Worm (Caenorhabditis elegans) whole organism, L1 larva: ENCODE data around the gene ZK622.1.

Experiments
- egl-27 ChIP-seq, 2 experiments: fragments of 150-350 bp in 1 of 2; sonication (generic microtip); optimal IDR thresholded peaks; 3 replicates each; lab custom pipeline; 2017 to 2018; ENCODE audit warnings: missing biosample characterization in 2 of 2, missing genetic modification characterization in 2 of 2, missing genetic modification reagents in 2 of 2
- elt-2 ChIP-seq: sonication (generic microtip); optimal IDR thresholded peaks from 2 replicates; lab custom pipeline; 2016; ENCODE audit warnings: missing genetic modification characterization, mild to moderate bottlenecking, inconsistent platforms, missing compliant biosample characterization, missing genetic modification reagents
- unc-62 ChIP-seq: fragments of 150-350 bp; optimal IDR thresholded peaks from 2 replicates; lab custom pipeline; 2014; ENCODE audit warnings: missing biosample characterization, missing genetic modification reagents, missing genetic modification characterization

DNA sequence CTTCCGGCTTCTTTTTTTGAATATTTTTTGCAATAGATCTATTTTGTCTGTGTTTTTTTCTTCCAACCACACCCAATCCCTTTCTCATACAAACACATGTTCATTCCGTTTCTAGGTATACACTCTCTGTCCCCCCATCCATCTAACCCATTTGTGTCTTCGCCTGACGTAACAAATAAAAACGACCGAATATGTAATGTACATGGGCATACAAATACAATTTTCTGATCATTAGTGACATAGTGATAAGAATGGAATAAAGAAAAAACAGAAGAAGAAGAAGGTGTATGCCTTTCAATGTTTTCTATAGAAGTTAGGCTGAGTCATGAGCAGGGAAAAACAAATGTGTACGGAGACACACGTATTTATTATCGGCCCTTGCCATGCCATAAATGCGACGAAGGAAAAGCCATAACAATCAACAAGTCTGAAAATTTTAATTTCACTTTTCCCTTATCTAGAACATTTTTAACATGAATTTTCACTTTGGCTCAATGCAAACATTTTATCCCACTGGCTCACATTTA is 40.2 kb downstream of the ZK622.1 start:
- TF ChIP-seq egl-27 (tag; optimal IDR thresholded peaks at IDR 0.05; lab: Kevin White, UChicago) (no peak), elt-2 (tag; lab: Kevin White, UChicago) (peak; percentile 3), unc-62 (GFP tag; lab: Kevin White, UChicago) (no peak)
